Worm (Caenorhabditis elegans) whole organism, L2 larva: ENCODE results near the gene Y55D9A.2.
"Not testable (repeated sequence)": the region's sequence is repeated elsewhere in the genome, so short reads cannot be mapped to it uniquely, and the experiment has no call there.

Source experiments
- C34F6.9 ChIP-seq: fragments of 150-350 bp; optimal IDR thresholded peaks from 2 replicates; lab custom pipeline; 2014; ENCODE audit warnings: missing biosample characterization, missing genetic modification characterization
- F13H6.1 ChIP-seq: sonication (generic microtip); optimal IDR thresholded peaks from 2 replicates; lab custom pipeline; 2016; ENCODE audit warnings: missing genetic modification characterization, missing compliant biosample characterization
- ZK546.5 ChIP-seq: sonication (generic microtip); optimal IDR thresholded peaks from 2 replicates; lab custom pipeline; 2017; ENCODE audit warnings: missing biosample characterization, missing genetic modification characterization
- alr-1 ChIP-seq: fragments of 150-350 bp; optimal IDR thresholded peaks from 2 replicates; lab custom pipeline; 2014; ENCODE audit warnings: missing biosample characterization, missing genetic modification characterization
- aly-2 ChIP-seq: fragments of 150-350 bp; optimal IDR thresholded peaks from 2 replicates; lab custom pipeline; 2014; ENCODE audit warnings: missing biosample characterization, missing genetic modification characterization
- blmp-1 ChIP-seq: sonication (generic microtip); optimal IDR thresholded peaks from 2 replicates; lab custom pipeline; 2017; ENCODE audit warnings: missing genetic modification characterization, mild to moderate bottlenecking, missing compliant biosample characterization, antibody characterized with exemption, moderate library complexity; ENCODE audit not compliant: insufficient read depth
- dmd-4 ChIP-seq: sonication (generic microtip); optimal IDR thresholded peaks from 2 replicates; lab custom pipeline; 2017; ENCODE audit warnings: missing biosample characterization, missing genetic modification characterization
- egl-27 ChIP-seq: sonication (generic microtip); optimal IDR thresholded peaks from 3 replicates; lab custom pipeline; 2017; ENCODE audit warnings: missing biosample characterization, missing genetic modification reagents, missing genetic modification characterization
- elt-1 ChIP-seq: fragments of 150-350 bp; optimal IDR thresholded peaks from 2 replicates; lab custom pipeline; 2014; ENCODE audit warnings: missing biosample characterization, missing genetic modification characterization
- elt-3 ChIP-seq: sonication (generic microtip); optimal IDR thresholded peaks from 2 replicates; lab custom pipeline; 2017; ENCODE audit warnings: missing biosample characterization, missing genetic modification characterization
- fos-1 ChIP-seq: fragments of 150-350 bp; optimal IDR thresholded peaks from 2 replicates; lab custom pipeline; 2014; ENCODE audit warnings: missing biosample characterization, missing genetic modification characterization
- gmeb-1 ChIP-seq: fragments of 150-350 bp; optimal IDR thresholded peaks from 2 replicates; lab custom pipeline; 2014; ENCODE audit warnings: missing biosample characterization, missing genetic modification characterization
- lin-13 ChIP-seq: fragments of 150-350 bp; optimal IDR thresholded peaks from 2 replicates; lab custom pipeline; 2014; ENCODE audit warnings: missing biosample characterization, missing genetic modification reagents, missing genetic modification characterization
- lin-39 ChIP-seq: fragments of 150-350 bp; optimal IDR thresholded peaks from 2 replicates; lab custom pipeline; 2014; ENCODE audit warnings: missing biosample characterization, missing genetic modification reagents, missing genetic modification characterization
- lsy-2 ChIP-seq, 2 experiments: fragments of 150-350 bp in 1 of 2; sonication (generic microtip) in 1 of 2; optimal IDR thresholded peaks; 2 replicates each; lab custom pipeline; 2014 to 2017; ENCODE audit warnings: missing biosample characterization in 2 of 2, missing genetic modification characterization in 2 of 2
- mab-5 ChIP-seq: fragments of 150-350 bp; optimal IDR thresholded peaks from 2 replicates; lab custom pipeline; 2014; ENCODE audit warnings: missing biosample characterization, missing genetic modification characterization
- mdl-1 ChIP-seq, 2 experiments: fragments of 150-350 bp in 1 of 2; sonication (generic microtip) in 1 of 2; optimal IDR thresholded peaks; 2 replicates each; lab custom pipeline; 2017; ENCODE audit warnings: missing biosample characterization in 2 of 2, missing genetic modification characterization in 2 of 2
- nhr-129 ChIP-seq: fragments of 150-350 bp; optimal IDR thresholded peaks from 2 replicates; lab custom pipeline; 2014; ENCODE audit warnings: missing biosample characterization, missing genetic modification characterization
- nhr-21 ChIP-seq: fragments of 150-350 bp; optimal IDR thresholded peaks from 2 replicates; lab custom pipeline; 2014; ENCODE audit warnings: missing biosample characterization, missing genetic modification characterization
- nhr-23 ChIP-seq: fragments of 150-350 bp; optimal IDR thresholded peaks from 2 replicates; lab custom pipeline; 2014; ENCODE audit warnings: missing biosample characterization, missing genetic modification reagents, missing genetic modification characterization
- nhr-25 ChIP-seq: fragments of 150-350 bp; sonication (generic microtip); optimal IDR thresholded peaks from 3 replicates; lab custom pipeline; 2014; ENCODE audit warnings: missing biosample characterization, missing genetic modification characterization
- nhr-6 ChIP-seq: fragments of 150-350 bp; optimal IDR thresholded peaks from 2 replicates; lab custom pipeline; 2014; ENCODE audit warnings: missing biosample characterization, missing genetic modification characterization
- nhr-77 ChIP-seq: fragments of 150-350 bp; optimal IDR thresholded peaks from 2 replicates; lab custom pipeline; 2014; ENCODE audit warnings: missing biosample characterization, missing genetic modification characterization
- sem-4 ChIP-seq: fragments of 150-350 bp; optimal IDR thresholded peaks from 2 replicates; lab custom pipeline; 2014; ENCODE audit warnings: missing biosample characterization, missing genetic modification reagents, missing genetic modification characterization
- sma-3 ChIP-seq: sonication (generic microtip); optimal IDR thresholded peaks from 2 replicates; lab custom pipeline; 2016; ENCODE audit warnings: missing genetic modification reagents, missing genetic modification characterization, missing compliant biosample characterization
- sma-9 ChIP-seq, 2 experiments: fragments of 150-350 bp in 1 of 2; sonication (generic microtip) in 1 of 2; optimal IDR thresholded peaks; 2 replicates each; lab custom pipeline; 2014 to 2016; ENCODE audit warnings: missing genetic modification characterization in 2 of 2, mild to moderate bottlenecking in 1 of 2, missing biosample characterization in 1 of 2, missing compliant biosample characterization in 1 of 2, missing genetic modification reagents in 1 of 2, moderate library complexity in 1 of 2
- snpc-4 ChIP-seq: fragments of 150-350 bp; optimal IDR thresholded peaks from 2 replicates; lab custom pipeline; 2014; ENCODE audit warnings: missing biosample characterization, missing genetic modification characterization
- unc-39 ChIP-seq: fragments of 150-350 bp; optimal IDR thresholded peaks from 2 replicates; lab custom pipeline; 2014; ENCODE audit warnings: missing biosample characterization, missing genetic modification characterization
- unc-62 ChIP-seq: fragments of 150-350 bp; optimal IDR thresholded peaks from 2 replicates; lab custom pipeline; 2014; ENCODE audit warnings: missing biosample characterization, missing genetic modification reagents, missing genetic modification characterization
- zag-1 ChIP-seq: fragments of 150-350 bp; optimal IDR thresholded peaks from 2 replicates; lab custom pipeline; 2014; ENCODE audit warnings: missing biosample characterization, missing genetic modification characterization
- ztf-1 ChIP-seq: fragments of 200-800 bp; sonication (Bioruptor generic); conservative IDR thresholded peaks from 2 replicates; pipeline ENCODE4 v1.3.6; 2022; ENCODE audit warnings: missing genetic modification characterization, missing compliant biosample characterization

The Y55D9A.2 gene

DNA sequence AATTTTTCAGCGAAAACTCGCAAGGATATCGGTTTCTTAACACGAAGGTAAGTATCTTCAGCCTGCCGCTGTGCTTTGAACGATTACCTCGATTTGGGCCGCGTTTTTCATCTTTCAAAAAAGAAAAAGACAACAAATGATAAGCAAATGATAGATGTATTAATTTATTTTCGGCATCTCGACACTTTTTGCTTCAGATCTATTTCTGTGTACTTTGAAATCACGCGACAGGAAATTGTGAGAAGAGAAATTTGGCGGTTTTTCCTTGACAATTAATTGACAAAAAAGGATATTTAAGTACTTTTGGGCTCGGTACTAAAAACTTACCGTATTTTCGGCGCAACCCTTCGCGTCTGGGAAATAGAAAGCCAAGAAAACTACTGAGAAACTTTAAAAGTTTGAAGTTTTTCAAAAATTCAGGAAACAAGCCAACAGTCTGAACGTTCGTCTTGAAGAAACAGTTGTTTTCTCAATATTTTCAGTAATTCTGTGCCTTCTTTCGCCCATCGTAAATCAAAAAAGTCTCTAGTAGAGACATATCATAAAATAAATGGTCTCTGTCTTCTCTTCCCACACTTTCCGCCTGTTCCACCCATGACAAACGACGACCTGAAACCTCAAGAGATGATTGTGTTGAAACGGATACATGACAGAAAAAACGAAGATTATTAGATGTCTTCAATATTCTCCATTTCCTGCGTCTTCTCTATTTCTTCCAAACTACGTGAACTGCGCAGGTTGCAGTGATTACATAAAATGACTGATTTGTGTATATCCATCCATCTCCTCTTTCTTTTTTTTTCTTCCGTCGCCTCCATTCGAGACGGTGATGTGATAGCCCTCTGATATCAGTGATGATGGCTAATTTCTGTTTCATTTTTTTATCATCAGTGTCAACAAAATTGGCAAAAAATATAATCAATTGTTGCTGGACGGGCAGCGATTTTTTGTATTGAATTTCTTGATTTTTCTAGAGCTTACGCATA, 35.9 kb upstream of the Y55D9A.2 start:
- TF ChIP-seq mdl-1 (tag; optimal IDR thresholded peaks at IDR 0.05; lab: Kevin White, UChicago) (no peak), egl-27 (tag; lab: Kevin White, UChicago) (no peak), lin-13 (GFP tag; lab: Kevin White, UChicago) (no peak), nhr-21 (tag; lab: Kevin White, UChicago) (no peak), zag-1 (tag; lab: Kevin White, UChicago) (no peak), dmd-4 (tag; lab: Kevin White, UChicago) (no peak), aly-2 (tag; lab: Kevin White, UChicago) (no peak), C34F6.9 (tag; lab: Kevin White, UChicago) (no peak), F13H6.1 (tag; lab: Kevin White, UChicago) (no peak), fos-1 (peak; percentile 30), blmp-1 (no peak), ZK546.5 (tag; lab: Kevin White, UChicago) (no peak), nhr-129 (tag; lab: Kevin White, UChicago) (peak; percentile 8), lin-39 (tag; lab: Kevin White, UChicago) (no peak), elt-1 (tag; lab: Kevin White, UChicago) (no peak), ztf-1 (GFP tag; lab: Robert Waterston, UW) (no peak), nhr-77 (tag; lab: Kevin White, UChicago) (no peak), sma-9 (GFP tag; optimal IDR thresholded peaks at IDR 0.05; lab: Kevin White, UChicago) (peak; percentile 26), sma-9 (tag; optimal IDR thresholded peaks at IDR 0.05; lab: Kevin White, UChicago) (no peak), nhr-6 (no peak)
- TF ChIP-seq, all 48 proteins: peak for 3

DNA sequence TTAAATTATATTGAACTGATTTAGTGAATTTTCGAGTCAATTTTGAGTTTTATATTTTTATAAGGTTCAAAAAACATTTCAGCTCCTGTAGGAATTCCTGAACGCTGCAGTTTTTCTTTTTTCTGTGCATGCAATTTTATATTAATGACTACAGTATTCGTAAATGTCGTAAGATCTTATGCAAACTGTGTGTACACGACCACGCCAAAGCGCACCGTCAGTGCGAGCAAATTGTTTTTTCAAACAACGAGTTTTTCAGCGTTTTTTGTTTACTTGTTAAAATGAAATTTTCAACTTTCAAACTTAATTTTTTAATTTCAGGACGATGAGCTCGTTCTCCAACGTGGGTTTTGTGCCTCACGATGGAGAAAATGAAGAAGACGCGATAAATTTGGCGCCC, 34.9 kb upstream of the Y55D9A.2 start, which contains the start of gene vha-7:
TSS of gene vha-7 (plus strand) at position 326 of the 400 bp plus-strand sequence.
- no peak for TF ChIP-seq nhr-23 (tag; lab: Kevin White, UChicago)
- no peak for TF ChIP-seq C34F6.9 (tag; lab: Kevin White, UChicago)
- TF ChIP-seq lin-13 (GFP tag; lab: Kevin White, UChicago) = no peak
- no peak for TF ChIP-seq fos-1
- TF ChIP-seq sma-3 (GFP tag; lab: Kevin White, UChicago) = no peak
- TF ChIP-seq mdl-1 (tag; optimal IDR thresholded peaks at IDR 0.05; lab: Kevin White, UChicago) = no peak
- TF ChIP-seq elt-3 (tag; lab: Kevin White, UChicago) = no peak
- no peak for TF ChIP-seq ZK546.5 (tag; lab: Kevin White, UChicago)
- TF ChIP-seq snpc-4 (tag; lab: Kevin White, UChicago) = no peak
- TF ChIP-seq unc-62 (GFP tag; lab: Kevin White, UChicago) = no peak
- no peak for TF ChIP-seq dmd-4 (tag; lab: Kevin White, UChicago)
- TF ChIP-seq unc-39 = no peak

DNA sequence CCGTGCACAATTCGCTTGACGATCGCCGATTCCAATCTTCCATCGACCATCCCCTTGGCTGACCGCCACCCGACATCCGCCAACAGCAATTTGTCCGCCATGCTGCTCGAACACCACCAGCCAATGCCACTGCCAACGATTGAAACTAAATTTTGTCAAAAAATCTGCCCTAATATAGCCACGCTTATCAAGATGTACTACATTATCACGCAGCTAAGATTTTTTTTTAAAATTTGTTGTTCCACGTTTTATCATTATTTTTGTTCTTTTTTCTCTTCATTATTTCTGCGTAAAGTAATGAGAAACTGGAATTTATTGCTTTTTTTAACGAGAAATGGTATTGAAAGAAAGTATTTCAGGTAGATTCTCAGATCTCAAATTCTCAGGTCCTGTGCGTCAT, 34.1 kb upstream of the Y55D9A.2 start, which contains the start of gene C26H9A.3:
TSS of gene C26H9A.3 (minus strand) at position 101 of the 400 bp plus-strand sequence.
- TF ChIP-seq nhr-129 (tag; lab: Kevin White, UChicago); fos-1; sma-3 (GFP tag; lab: Kevin White, UChicago): not testable (repeated sequence)

DNA sequence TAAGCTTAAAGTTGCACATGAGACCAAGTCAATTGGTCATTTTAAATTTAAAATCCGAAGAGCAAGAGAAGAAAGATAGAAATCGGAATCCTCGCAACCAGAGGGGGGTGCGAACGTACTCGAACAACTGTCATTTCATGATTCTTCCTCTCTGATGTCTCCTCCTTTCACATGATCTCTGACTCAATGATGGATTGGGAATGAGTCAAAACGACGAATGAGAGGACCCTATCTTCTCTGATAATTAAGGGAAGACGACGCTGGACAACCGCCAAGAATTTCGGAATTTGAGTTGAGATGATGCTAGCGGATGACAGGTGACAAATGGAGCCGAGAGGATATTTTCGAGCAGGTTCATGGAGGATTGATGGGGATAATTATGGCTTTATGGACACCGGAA, 32.1 kb upstream of the Y55D9A.2 start:
- TF ChIP-seq sem-4 (no peak), sma-9 (GFP tag; optimal IDR thresholded peaks at IDR 0.05; lab: Kevin White, UChicago) (peak; percentile 52), sma-9 (tag; optimal IDR thresholded peaks at IDR 0.05; lab: Kevin White, UChicago) (no peak), sma-3 (GFP tag; lab: Kevin White, UChicago) (no peak), lin-13 (GFP tag; lab: Kevin White, UChicago) (no peak), snpc-4 (tag; lab: Kevin White, UChicago) (no peak), F13H6.1 (tag; lab: Kevin White, UChicago) (peak; percentile 88), mab-5 (tag; lab: Kevin White, UChicago) (peak; percentile 66), lsy-2 (tag; optimal IDR thresholded peaks at IDR 0.05; lab: Kevin White, UChicago) (peak in 1 of 2 experiments; percentile 42), lin-39 (tag; lab: Kevin White, UChicago) (peak; percentile 44), C34F6.9 (tag; lab: Kevin White, UChicago) (peak; percentile 52), nhr-129 (tag; lab: Kevin White, UChicago) (peak; percentile 62)

DNA sequence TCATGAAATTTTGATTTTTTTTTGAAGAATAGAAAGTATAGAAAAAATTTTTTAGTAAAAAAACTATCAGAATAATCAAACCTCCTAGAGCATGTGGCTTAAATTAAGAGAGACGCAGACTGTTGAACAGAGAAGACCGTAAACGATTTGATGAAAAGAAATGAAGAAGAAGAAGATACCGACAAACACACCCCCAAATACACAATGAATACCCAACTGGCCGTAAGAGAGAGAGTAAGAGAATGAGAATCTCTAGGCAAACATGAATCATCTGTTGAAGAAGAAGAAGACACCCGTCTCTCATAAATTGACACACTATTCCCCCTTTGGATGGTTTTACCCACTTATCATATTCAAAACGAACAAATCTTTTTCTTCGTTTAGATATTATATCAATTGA, 28.6 kb upstream of the Y55D9A.2 start:
- TF ChIP-seq alr-1 (tag; lab: Kevin White, UChicago) (no peak), nhr-25 (tag; lab: Kevin White, UChicago) (peak; percentile 48), elt-3 (tag; lab: Kevin White, UChicago) (no peak), gmeb-1 (peak; percentile 32), mab-5 (tag; lab: Kevin White, UChicago) (peak; percentile 44), fos-1 (peak; percentile 87), sma-3 (GFP tag; lab: Kevin White, UChicago) (peak; percentile 9), blmp-1 (peak; percentile 35)
